Comparison of ENCODE assay signal across 5 fruit fly cellular contexts in the genomic region with DNA sequence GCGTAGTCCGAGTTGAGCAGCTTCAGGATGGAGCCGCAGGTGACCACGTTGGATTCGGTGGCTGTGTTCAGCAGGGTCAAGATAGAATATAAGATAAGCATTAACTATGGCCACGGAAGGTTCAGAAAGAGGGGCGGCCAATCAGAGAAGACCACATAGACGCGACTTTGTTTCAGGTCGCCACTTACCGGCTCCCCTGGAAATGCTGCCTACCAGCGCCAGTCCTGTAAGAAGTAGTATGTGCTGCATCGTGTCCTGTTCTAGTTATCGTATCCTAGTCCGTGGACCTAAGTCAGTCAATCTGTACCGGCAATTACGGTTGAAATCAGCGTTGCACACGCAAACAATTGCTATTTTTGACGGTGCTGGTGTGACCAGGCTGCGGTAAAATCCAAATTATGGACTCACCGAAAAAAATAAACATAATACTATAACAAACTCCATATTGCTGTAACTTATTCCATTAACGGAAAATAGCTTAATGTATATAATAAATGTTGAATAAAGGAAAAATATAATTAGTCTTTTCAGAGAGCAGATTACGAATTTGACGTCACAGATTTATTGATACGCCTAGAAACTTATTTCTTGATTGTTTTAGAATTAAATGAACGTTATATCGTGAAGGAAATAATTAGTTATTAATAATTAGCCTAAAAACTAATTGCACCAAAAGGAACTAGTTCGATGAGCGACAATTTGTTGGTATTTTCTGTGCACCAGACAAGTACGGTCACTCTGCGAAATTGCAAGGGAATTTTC.
A peak's percentile ranks its signal among the peaks of the same experiment; 100 is the strongest.
TF ChIP-seq lines count a peak whose summit lies in the region.

Gene CG11999 (minus strand): TSS at position 375 of the 762 bp plus-strand sequence.
Gene CG1161 (plus strand): TSS at position 720 of the 762 bp plus-strand sequence.

- no peak for TF ChIP-seq CTCF in whole organism, embryonic (GFP tag; optimal IDR thresholded peaks at IDR 0.05; lab: Kevin White, UChicago)

TF ChIP-seq in whole organism, adult, 20 proteins besides CTCF, POLR2A, EP300 and RAD21:
- TF ChIP-seq Crg-1 (GFP tag; optimal IDR thresholded peaks at IDR 0.05; lab: Kevin White, UChicago) (peak; percentile 13), CG12768 (GFP tag; optimal IDR thresholded peaks at IDR 0.05; lab: Kevin White, UChicago) (no peak), CG5204 (GFP tag; optimal IDR thresholded peaks at IDR 0.05; lab: Kevin White, UChicago) (no peak), tj (GFP tag; optimal IDR thresholded peaks at IDR 0.05; lab: Kevin White, UChicago) (peak; percentile 9), CG7101 (tag; optimal IDR thresholded peaks at IDR 0.05; lab: Kevin White, UChicago) (no peak), toe (GFP tag; optimal IDR thresholded peaks at IDR 0.05; lab: Kevin White, UChicago) (no peak), CG1620 (GFP tag; optimal IDR thresholded peaks at IDR 0.05; lab: Kevin White, UChicago) (no peak), ovo (GFP tag; optimal IDR thresholded peaks at IDR 0.05; lab: Kevin White, UChicago) (no peak), Hr96 (GFP tag; optimal IDR thresholded peaks at IDR 0.05; lab: Kevin White, UChicago) (no peak), kay (GFP tag; lab: Kevin White, UChicago; ENCODE audit: borderline replicate concordance) (no peak), Clk (GFP tag; optimal IDR thresholded peaks at IDR 0.05; lab: Kevin White, UChicago) (no peak), pad (GFP tag; optimal IDR thresholded peaks at IDR 0.05; lab: Kevin White, UChicago) (peak; percentile 17)

TF ChIP-seq in whole organism, embryonic, 481 proteins besides CTCF, POLR2A, EP300 and RAD21 (continues in another document):
- no peak for TF ChIP-seq CG3838 (GFP tag; optimal IDR thresholded peaks at IDR 0.05; lab: Kevin White, UChicago)
- no peak for TF ChIP-seq Awh (GFP tag; IDR thresholded peaks at IDR 0.05; lab: Robert Waterston, UW)
- no peak for TF ChIP-seq pfk (GFP tag; optimal IDR thresholded peaks at IDR 0.05; lab: Kevin White, UChicago)
- TF ChIP-seq CG12744 (GFP tag; optimal IDR thresholded peaks at IDR 0.05; lab: Kevin White, UChicago) = no peak
- TF ChIP-seq lov (optimal IDR thresholded peaks at IDR 0.05; lab: Kevin White, UChicago) = no peak
- TF ChIP-seq lov (GFP tag; IDR thresholded peaks at IDR 0.05; lab: Robert Waterston, UW) = no peak
- peak; percentile 16 for TF ChIP-seq nom (GFP tag; optimal IDR thresholded peaks at IDR 0.05; lab: Kevin White, UChicago)
- no peak for TF ChIP-seq odd (GFP tag; optimal IDR thresholded peaks at IDR 0.05; lab: Kevin White, UChicago)
- TF ChIP-seq trem (tag; optimal IDR thresholded peaks at IDR 0.05; lab: Kevin White, UChicago) = peak; percentile 30
- peak; percentile 88 for TF ChIP-seq stwl (tag; optimal IDR thresholded peaks at IDR 0.05; lab: Kevin White, UChicago)
- TF ChIP-seq zen2 (GFP tag; IDR thresholded peaks at IDR 0.05; lab: Robert Waterston, UW; ENCODE audit: partially characterized antibody) = no peak
- TF ChIP-seq CG4328 (GFP tag; optimal IDR thresholded peaks at IDR 0.05; lab: Kevin White, UChicago) = no peak
- TF ChIP-seq otp (GFP tag; IDR thresholded peaks at IDR 0.05; lab: Robert Waterston, UW) = no peak
- TF ChIP-seq Xbp1 (GFP tag; optimal IDR thresholded peaks at IDR 0.05; lab: Kevin White, UChicago) = peak; percentile 93
- no peak for TF ChIP-seq gt (GFP tag; IDR thresholded peaks at IDR 0.05; lab: Robert Waterston, UW)
- TF ChIP-seq Fer2 (tag; optimal IDR thresholded peaks at IDR 0.05; lab: Kevin White, UChicago) = no peak
- TF ChIP-seq tin (GFP tag; optimal IDR thresholded peaks at IDR 0.05; lab: Kevin White, UChicago) = no peak
- peak; percentile 70 for TF ChIP-seq gfzf (GFP tag; optimal IDR thresholded peaks at IDR 0.05; lab: Kevin White, UChicago)

TF ChIP-seq in whole organism, prepupa, 60 proteins besides CTCF, POLR2A, EP300 and RAD21 (continues in another document):
- TF ChIP-seq CG6163 (GFP tag; IDR thresholded peaks at IDR 0.05; lab: Robert Waterston, UW) (no peak), Eip75B (GFP tag; optimal IDR thresholded peaks at IDR 0.05; lab: Kevin White, UChicago) (peak; percentile 34), acj6 (GFP tag; optimal IDR thresholded peaks at IDR 0.05; lab: Kevin White, UChicago) (no peak), eg (GFP tag; IDR thresholded peaks at IDR 0.05; lab: Robert Waterston, UW) (no peak), spab (GFP tag; optimal IDR thresholded peaks at IDR 0.05; lab: Kevin White, UChicago) (no peak), Smox (GFP tag; optimal IDR thresholded peaks at IDR 0.05; lab: Kevin White, UChicago) (no peak), topi (GFP tag; optimal IDR thresholded peaks at IDR 0.05; lab: Kevin White, UChicago) (peak; percentile 24), Sox14 (GFP tag; optimal IDR thresholded peaks at IDR 0.05; lab: Kevin White, UChicago) (peak; percentile 44), salr (GFP tag; optimal IDR thresholded peaks at IDR 0.05; lab: Kevin White, UChicago) (no peak), CG8632 (GFP tag; optimal IDR thresholded peaks at IDR 0.05; lab: Kevin White, UChicago) (no peak), CG3032 (tag; optimal IDR thresholded peaks at IDR 0.05; lab: Kevin White, UChicago) (no peak), achi (GFP tag; optimal IDR thresholded peaks at IDR 0.05; lab: Kevin White, UChicago) (no peak), CG9139 (GFP tag; optimal IDR thresholded peaks at IDR 0.05; lab: Kevin White, UChicago) (no peak), CG11294 (GFP tag; IDR thresholded peaks at IDR 0.05; lab: Robert Waterston, UW) (no peak), dsx (GFP tag; optimal IDR thresholded peaks at IDR 0.05; lab: Kevin White, UChicago; ENCODE audit: poor library complexity, severe bottlenecking) (peak; percentile 41), CG10631 (GFP tag; optimal IDR thresholded peaks at IDR 0.05; lab: Kevin White, UChicago) (no peak), Eip78C (GFP tag; lab: Kevin White, UChicago) (peak; percentile 55), cyc (GFP tag; optimal IDR thresholded peaks at IDR 0.05; lab: Kevin White, UChicago) (no peak), net (GFP tag; optimal IDR thresholded peaks at IDR 0.05; lab: Kevin White, UChicago) (no peak)

TF ChIP-seq in whole organism, pupa, 21 proteins besides CTCF, POLR2A, EP300 and RAD21:
- TF ChIP-seq EcR (GFP tag; optimal IDR thresholded peaks at IDR 0.05; lab: Kevin White, UChicago) = no peak
- peak; percentile 48 for TF ChIP-seq CG8159 (tag; optimal IDR thresholded peaks at IDR 0.05; lab: Kevin White, UChicago)
- no peak for TF ChIP-seq CG32121 (GFP tag; IDR thresholded peaks at IDR 0.05; lab: Robert Waterston, UW)

TF ChIP-seq in whole organism, wandering third instar larva, 38 proteins besides CTCF, POLR2A, EP300 and RAD21:
- TF ChIP-seq h (GFP tag; optimal IDR thresholded peaks at IDR 0.05; lab: Kevin White, UChicago) (peak; percentile 6), jim (GFP tag; optimal IDR thresholded peaks at IDR 0.05; lab: Kevin White, UChicago) (no peak), br (GFP tag; optimal IDR thresholded peaks at IDR 0.05; lab: Kevin White, UChicago) (no peak), usp (GFP tag; optimal IDR thresholded peaks at IDR 0.05; lab: Kevin White, UChicago) (no peak), Hr78 (GFP tag; optimal IDR thresholded peaks at IDR 0.05; lab: Kevin White, UChicago) (no peak), OdsH (GFP tag; optimal IDR thresholded peaks at IDR 0.05; lab: Kevin White, UChicago) (peak; percentile 12), Hnf4 (GFP tag; optimal IDR thresholded peaks at IDR 0.05; lab: Kevin White, UChicago) (no peak), Rel (GFP tag; optimal IDR thresholded peaks at IDR 0.05; lab: Kevin White, UChicago) (no peak), Rel (tag; optimal IDR thresholded peaks at IDR 0.05; lab: Kevin White, UChicago) (peak; percentile 77), ey (GFP tag; optimal IDR thresholded peaks at IDR 0.05; lab: Kevin White, UChicago) (no peak), Dif (GFP tag; optimal IDR thresholded peaks at IDR 0.05; lab: Kevin White, UChicago; ENCODE audit: partially characterized antibody) (no peak), rgr (GFP tag; optimal IDR thresholded peaks at IDR 0.05; lab: Kevin White, UChicago) (peak; percentile 16), HLH106 (tag; optimal IDR thresholded peaks at IDR 0.05; lab: Kevin White, UChicago) (no peak), foxo (GFP tag; optimal IDR thresholded peaks at IDR 0.05; lab: Kevin White, UChicago) (peak in 1 of 2 experiments; percentile 33), fru (GFP tag; optimal IDR thresholded peaks at IDR 0.05; lab: Kevin White, UChicago) (peak; percentile 11), sage (GFP tag; optimal IDR thresholded peaks at IDR 0.05; lab: Kevin White, UChicago) (no peak), dl (GFP tag; optimal IDR thresholded peaks at IDR 0.05; lab: Kevin White, UChicago; ENCODE audit: insufficient read depth in 1 of 2, partially characterized antibody in 2 of 2) (no peak), Vsx2 (GFP tag; optimal IDR thresholded peaks at IDR 0.05; lab: Kevin White, UChicago; ENCODE audit: partially characterized antibody) (peak; percentile 69), CrebA (GFP tag; optimal IDR thresholded peaks at IDR 0.05; lab: Kevin White, UChicago; ENCODE audit: borderline replicate concordance) (no peak), woc (GFP tag; optimal IDR thresholded peaks at IDR 0.05; lab: Kevin White, UChicago) (peak; percentile 49)
